Worm (Caenorhabditis elegans): ENCODE results near the gene Y43F8C.9.

Y43F8C.9 gene

DNA sequence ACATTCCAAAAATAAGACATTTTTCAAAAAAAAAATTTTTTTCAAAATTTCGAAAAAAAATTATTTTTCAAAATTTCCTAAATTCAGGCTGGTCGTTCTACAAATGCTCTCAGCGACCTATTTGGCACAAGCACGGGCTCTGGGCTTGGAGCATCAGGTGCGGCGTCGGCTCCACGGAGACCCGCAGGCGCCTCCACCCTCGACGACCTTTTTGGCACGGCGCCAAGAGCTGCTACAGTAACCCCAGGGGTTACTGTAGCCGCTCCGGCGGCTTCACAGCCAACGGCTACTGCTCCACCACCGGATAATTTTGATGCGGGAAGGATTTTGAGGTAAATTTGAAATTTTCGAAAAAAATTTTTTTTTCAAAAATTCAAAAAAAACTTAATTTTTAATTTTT lies 20.2 kb upstream of the Y43F8C.9 start:
- TF ChIP-seq lsy-2 (tag; optimal IDR thresholded peaks at IDR 0.05) (no peak), zip-8 (tag; optimal IDR thresholded peaks at IDR 0.05) (no peak), nhr-76 (tag; optimal IDR thresholded peaks at IDR 0.05) (no peak)

DNA sequence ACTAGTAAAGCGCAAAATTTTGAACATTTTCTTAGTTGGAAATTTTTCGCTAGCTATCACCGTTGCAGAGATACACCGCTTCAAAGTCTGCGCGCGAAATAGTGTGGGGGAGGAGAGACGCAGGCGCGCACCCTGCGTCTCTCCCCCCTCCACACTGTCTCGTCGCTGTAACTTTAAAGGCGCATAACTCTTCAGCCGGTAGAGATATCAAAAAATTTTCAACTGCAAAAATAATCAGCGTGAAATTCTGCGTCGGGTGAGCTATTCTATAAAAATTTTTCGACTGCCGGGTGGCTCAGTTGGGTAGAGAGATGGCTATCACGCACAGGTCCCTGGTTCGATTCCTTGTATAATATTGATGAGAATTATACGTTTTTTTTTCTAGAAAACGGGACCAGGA lies 16.4 kb upstream of the Y43F8C.9 start:
- TF ChIP-seq hlh-1 (tag; optimal IDR thresholded peaks at IDR 0.05) = no peak
- TF ChIP-seq nhr-28 (tag; optimal IDR thresholded peaks at IDR 0.05) = no peak
- TF ChIP-seq sem-2 (GFP tag; optimal IDR thresholded peaks at IDR 0.05) = no peak
- no peak for TF ChIP-seq unc-39 (tag; optimal IDR thresholded peaks at IDR 0.05)
- TF ChIP-seq pha-4 (tag; optimal IDR thresholded peaks at IDR 0.05) = no peak
- TF ChIP-seq tbx-8 (GFP tag; optimal IDR thresholded peaks at IDR 0.05) = no peak
- TF ChIP-seq drap-1 (GFP tag; optimal IDR thresholded peaks at IDR 0.05) = no peak
- no peak for TF ChIP-seq blmp-1 (tag; optimal IDR thresholded peaks at IDR 0.05)
- no peak for TF ChIP-seq ham-2 (GFP tag; optimal IDR thresholded peaks at IDR 0.05)
- no peak for TF ChIP-seq ceh-83 (GFP tag; optimal IDR thresholded peaks at IDR 0.05)
- no peak for TF ChIP-seq mep-1 (tag; optimal IDR thresholded peaks at IDR 0.05)
- no peak for TF ChIP-seq nhr-12 (tag; optimal IDR thresholded peaks at IDR 0.05)

DNA sequence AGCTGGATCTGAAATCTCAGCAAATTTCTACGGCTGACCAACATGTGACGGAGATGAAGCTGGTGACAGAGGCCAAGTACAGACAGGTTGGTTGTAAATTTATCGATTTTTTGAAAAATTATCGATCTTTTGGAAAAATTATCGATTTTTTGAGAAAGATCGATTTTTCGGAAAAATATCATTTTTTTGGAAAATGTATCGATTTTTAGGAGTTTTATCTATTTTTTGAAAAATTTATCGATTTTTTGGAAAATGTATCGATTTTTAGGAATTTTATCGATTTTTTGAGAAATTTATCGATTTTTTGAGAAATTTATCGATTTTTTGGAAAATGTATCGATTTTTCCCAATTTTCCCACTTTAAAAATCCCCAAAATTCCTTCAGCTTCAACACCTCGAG lies 15.9 kb upstream of the Y43F8C.9 start:
- TF ChIP-seq drap-1 (GFP tag; optimal IDR thresholded peaks at IDR 0.05) = peak; percentile 67
- TF ChIP-seq lin-32 (GFP tag; optimal IDR thresholded peaks at IDR 0.05) = no peak
- no peak for TF ChIP-seq mls-2 (tag; optimal IDR thresholded peaks at IDR 0.05)
- TF ChIP-seq elt-1 (tag; optimal IDR thresholded peaks at IDR 0.05; ENCODE audit: borderline replicate concordance, insufficient read depth) = no peak
- no peak for TF ChIP-seq mep-1 (tag; optimal IDR thresholded peaks at IDR 0.05)

DNA sequence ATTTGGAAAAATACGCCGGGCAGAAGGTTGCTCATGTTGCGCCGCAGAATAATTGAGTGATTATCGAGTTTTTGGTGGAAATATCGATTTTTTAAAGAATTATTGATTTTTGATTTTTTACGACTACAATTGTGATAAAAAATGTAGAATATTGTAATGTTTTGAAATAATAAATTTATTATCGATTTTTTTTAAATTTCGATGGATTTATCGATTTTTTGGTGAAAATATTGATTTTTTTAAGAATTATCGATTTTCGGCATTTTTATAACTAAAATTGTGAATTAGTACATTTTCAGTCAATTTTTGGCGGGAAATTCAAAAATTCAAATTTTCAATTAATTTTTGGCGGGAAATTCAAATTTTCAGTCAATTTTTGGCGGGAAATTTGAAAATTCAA lies 15.3 kb upstream of the Y43F8C.9 start:
- TF ChIP-seq mls-2 (tag; optimal IDR thresholded peaks at IDR 0.05) (peak; percentile 22), unc-39 (tag; optimal IDR thresholded peaks at IDR 0.05) (no peak)

DNA sequence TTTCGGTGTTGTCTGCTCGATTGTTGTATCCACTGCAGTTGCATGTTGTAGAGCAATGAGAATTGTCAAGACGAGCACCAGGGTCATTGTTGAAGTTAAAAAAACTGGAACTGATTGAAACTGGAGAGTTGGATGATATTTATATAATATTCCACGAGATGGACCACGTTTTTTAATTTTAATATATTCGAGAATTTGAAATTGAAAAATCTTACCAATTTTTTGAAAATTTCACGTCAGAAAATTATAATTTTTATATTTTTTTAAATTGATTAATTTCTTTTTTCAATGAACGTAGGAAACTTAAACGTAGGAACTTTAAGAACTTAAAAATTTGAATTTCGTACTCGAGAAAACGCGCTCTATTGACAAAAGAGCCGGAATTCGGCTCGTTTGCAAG lies 13.4 kb upstream of the Y43F8C.9 start, which contains the start of gene Y43F8C.5:
TSS of gene Y43F8C.5 (minus strand) at position 101 of the 400 bp plus-strand sequence.
- TF ChIP-seq tbx-8 (GFP tag; optimal IDR thresholded peaks at IDR 0.05) (no peak), lin-13 (tag; optimal IDR thresholded peaks at IDR 0.05) (no peak), nhr-28 (tag; optimal IDR thresholded peaks at IDR 0.05) (no peak), lin-32 (GFP tag; optimal IDR thresholded peaks at IDR 0.05) (no peak), pha-4 (tag; optimal IDR thresholded peaks at IDR 0.05) (no peak), lsy-2 (tag; optimal IDR thresholded peaks at IDR 0.05) (no peak), unc-39 (tag; optimal IDR thresholded peaks at IDR 0.05) (no peak)

DNA sequence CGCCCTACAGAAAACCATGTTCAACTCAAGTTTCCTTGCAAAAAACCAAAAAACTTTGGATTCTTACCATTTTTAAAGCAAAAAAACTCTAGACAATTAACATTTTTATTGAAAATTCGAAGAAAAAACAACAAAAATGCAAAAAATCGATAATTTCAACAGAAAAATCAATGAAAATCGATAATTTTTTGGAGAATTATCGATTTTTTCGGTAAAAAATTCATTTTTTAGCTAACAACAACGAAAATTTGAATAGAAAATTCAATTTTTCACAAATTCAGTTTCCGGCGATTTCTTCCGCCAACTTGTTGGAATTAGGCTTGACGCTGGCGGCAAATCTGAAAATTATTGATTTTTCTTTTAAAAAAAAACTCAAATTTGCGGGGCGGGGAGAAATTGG lies 13.0 kb upstream of the Y43F8C.9 start:
- TF ChIP-seq lin-32 (GFP tag; optimal IDR thresholded peaks at IDR 0.05) = no peak
- no peak for TF ChIP-seq bed-3 (GFP tag; optimal IDR thresholded peaks at IDR 0.05)
- TF ChIP-seq lsy-2 (tag; optimal IDR thresholded peaks at IDR 0.05) = no peak
- no peak for TF ChIP-seq blmp-1 (tag; optimal IDR thresholded peaks at IDR 0.05)
- TF ChIP-seq nhr-76 (tag; optimal IDR thresholded peaks at IDR 0.05) = no peak
- TF ChIP-seq ceh-43 (GFP tag; optimal IDR thresholded peaks at IDR 0.05) = no peak
- no peak for TF ChIP-seq tbx-8 (GFP tag; optimal IDR thresholded peaks at IDR 0.05)
- TF ChIP-seq cnd-1 (tag; optimal IDR thresholded peaks at IDR 0.05) = no peak
- no peak for TF ChIP-seq snpc-4 (tag; optimal IDR thresholded peaks at IDR 0.05)
- no peak for TF ChIP-seq zip-8 (tag; optimal IDR thresholded peaks at IDR 0.05)
- no peak for TF ChIP-seq flh-1 (GFP tag; optimal IDR thresholded peaks at IDR 0.05)
- no peak for TF ChIP-seq elt-1 (tag; optimal IDR thresholded peaks at IDR 0.05; ENCODE audit: borderline replicate concordance, insufficient read depth)
- no peak for TF ChIP-seq drap-1 (GFP tag; optimal IDR thresholded peaks at IDR 0.05)
- TF ChIP-seq pha-4 (tag; optimal IDR thresholded peaks at IDR 0.05) = no peak
- no peak for TF ChIP-seq nhr-12 (tag; optimal IDR thresholded peaks at IDR 0.05)

DNA sequence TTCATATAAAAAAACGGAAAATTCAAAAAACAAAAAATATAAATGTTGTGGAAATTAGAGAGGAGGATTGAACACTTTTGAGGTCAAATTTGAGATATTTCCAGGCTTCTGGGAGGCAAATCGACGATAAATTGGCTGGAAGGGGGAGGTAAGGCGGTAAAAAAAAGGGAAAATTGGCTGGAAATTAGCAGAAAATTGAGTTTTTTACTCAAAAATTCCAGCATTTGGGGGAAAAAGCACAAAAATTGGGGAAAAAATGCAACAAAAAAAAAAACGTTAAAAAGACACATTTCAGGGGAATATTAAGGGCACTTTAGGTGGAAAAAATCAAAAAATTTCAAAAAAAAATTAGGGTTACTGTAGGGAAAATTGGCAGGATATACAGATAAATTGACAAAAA lies 11.7 kb upstream of the Y43F8C.9 start:
- TF ChIP-seq mls-2 (tag; optimal IDR thresholded peaks at IDR 0.05) = no peak
- TF ChIP-seq sptf-1 (tag; optimal IDR thresholded peaks at IDR 0.05) = peak; percentile 19
